Worm (Caenorhabditis elegans) whole organism, mixed stage, embryonic: ENCODE results near the gene ZK792.7.
A peak's percentile ranks its signal among the peaks of the same experiment; 100 is the strongest.

Experiments
- M03D4.4 ChIP-seq: sonication (generic microtip); optimal IDR thresholded peaks from 2 replicates; lab custom pipeline; 2017; ENCODE audit warnings: mild to moderate bottlenecking, missing genetic modification characterization, missing compliant biosample characterization
- blmp-1 ChIP-seq: fragments of 150-350 bp; optimal IDR thresholded peaks from 2 replicates; lab custom pipeline; 2014; ENCODE audit warnings: missing biosample characterization, missing genetic modification characterization
- ceh-39 ChIP-seq: fragments of 150-350 bp; optimal IDR thresholded peaks from 2 replicates; lab custom pipeline; 2014; ENCODE audit warnings: missing biosample characterization, missing genetic modification characterization
- ceh-43 ChIP-seq: fragments of 200-800 bp; sonication (Bioruptor generic); optimal IDR thresholded peaks from 2 replicates; lab custom pipeline; 2018; ENCODE audit warnings: mild to moderate bottlenecking, missing genetic modification characterization, moderate library complexity, missing compliant biosample characterization
- ceh-83 ChIP-seq: fragments of 200-800 bp; sonication (Bioruptor generic); optimal IDR thresholded peaks from 2 replicates; lab custom pipeline; 2018; ENCODE audit warnings: mild to moderate bottlenecking, missing genetic modification characterization, missing compliant biosample characterization
- ces-1 ChIP-seq: fragments of 150-350 bp; optimal IDR thresholded peaks from 2 replicates; lab custom pipeline; 2014; ENCODE audit warnings: missing biosample characterization, missing genetic modification reagents, missing genetic modification characterization
- cnd-1 ChIP-seq: fragments of 200-800 bp; sonication (Bioruptor generic); optimal IDR thresholded peaks from 2 replicates; lab custom pipeline; 2018; ENCODE audit warnings: mild to moderate bottlenecking, missing genetic modification characterization, missing compliant biosample characterization
- drap-1 ChIP-seq: fragments of 200-800 bp; sonication (Bioruptor generic); optimal IDR thresholded peaks from 3 replicates; lab custom pipeline; 2018; ENCODE audit warnings: mild to moderate bottlenecking, missing genetic modification characterization, missing compliant biosample characterization
- elt-3 ChIP-seq: fragments of 150-350 bp; optimal IDR thresholded peaks from 2 replicates; lab custom pipeline; 2014; ENCODE audit warnings: missing biosample characterization, missing genetic modification characterization
- flh-1 ChIP-seq: fragments of 200-800 bp; sonication (Bioruptor generic); optimal IDR thresholded peaks from 2 replicates; lab custom pipeline; 2018; ENCODE audit warnings: mild to moderate bottlenecking, missing genetic modification characterization, moderate library complexity, missing compliant biosample characterization
- ham-2 ChIP-seq: fragments of 200-800 bp; sonication (Bioruptor generic); optimal IDR thresholded peaks from 2 replicates; lab custom pipeline; 2018; ENCODE audit warnings: mild to moderate bottlenecking, missing genetic modification characterization, missing compliant biosample characterization
- hlh-1 ChIP-seq: fragments of 150-350 bp; optimal IDR thresholded peaks from 2 replicates; lab custom pipeline; 2014; ENCODE audit warnings: missing biosample characterization, missing genetic modification reagents, missing genetic modification characterization
- lin-13 ChIP-seq: fragments of 150-350 bp; optimal IDR thresholded peaks from 2 replicates; lab custom pipeline; 2014; ENCODE audit warnings: missing biosample characterization, missing genetic modification characterization
- lin-32 ChIP-seq: fragments of 200-800 bp; sonication (Bioruptor generic); optimal IDR thresholded peaks from 2 replicates; lab custom pipeline; 2018; ENCODE audit warnings: mild to moderate bottlenecking, missing genetic modification characterization, missing compliant biosample characterization
- lsy-2 ChIP-seq: fragments of 150-350 bp; optimal IDR thresholded peaks from 2 replicates; lab custom pipeline; 2014; ENCODE audit warnings: missing biosample characterization, missing genetic modification characterization
- mab-5 ChIP-seq: fragments of 150-350 bp; optimal IDR thresholded peaks from 2 replicates; lab custom pipeline; 2014; ENCODE audit warnings: missing biosample characterization, missing genetic modification characterization
- mep-1 ChIP-seq: fragments of 150-350 bp; optimal IDR thresholded peaks from 2 replicates; lab custom pipeline; 2017; ENCODE audit warnings: missing biosample characterization, missing genetic modification reagents, missing genetic modification characterization, inconsistent platforms
- mls-2 ChIP-seq: sonication (generic microtip); optimal IDR thresholded peaks from 2 replicates; lab custom pipeline; 2016; ENCODE audit warnings: mild to moderate bottlenecking, missing genetic modification characterization, moderate library complexity, missing compliant biosample characterization
- nhr-2 ChIP-seq: fragments of 150-350 bp; optimal IDR thresholded peaks from 2 replicates; lab custom pipeline; 2014; ENCODE audit warnings: missing biosample characterization, missing genetic modification characterization
- nhr-237 ChIP-seq: fragments of 150-350 bp; optimal IDR thresholded peaks from 2 replicates; lab custom pipeline; 2014; ENCODE audit warnings: missing biosample characterization, missing genetic modification characterization
- nhr-28 ChIP-seq: fragments of 150-350 bp; optimal IDR thresholded peaks from 2 replicates; lab custom pipeline; 2014; ENCODE audit warnings: missing biosample characterization, missing genetic modification characterization
- nhr-76 ChIP-seq: sonication (generic microtip); optimal IDR thresholded peaks from 2 replicates; lab custom pipeline; 2017; ENCODE audit warnings: missing biosample characterization, missing genetic modification characterization
- pha-4 ChIP-seq: fragments of 150-350 bp; optimal IDR thresholded peaks from 2 replicates; lab custom pipeline; 2018; ENCODE audit warnings: missing biosample characterization, missing genetic modification reagents, missing genetic modification characterization
- sem-2 ChIP-seq: fragments of 200-800 bp; sonication (Bioruptor generic); optimal IDR thresholded peaks from 2 replicates; lab custom pipeline; 2018; ENCODE audit warnings: mild to moderate bottlenecking, missing genetic modification characterization, missing compliant biosample characterization
- snpc-4 ChIP-seq: fragments of 150-350 bp; optimal IDR thresholded peaks from 2 replicates; lab custom pipeline; 2014; ENCODE audit warnings: missing biosample characterization, missing genetic modification characterization
- sptf-1 ChIP-seq: sonication (generic microtip); optimal IDR thresholded peaks from 2 replicates; lab custom pipeline; 2017; ENCODE audit warnings: mild to moderate bottlenecking, missing genetic modification characterization, moderate library complexity, missing compliant biosample characterization
- tbx-8 ChIP-seq: fragments of 200-800 bp; sonication (Bioruptor generic); optimal IDR thresholded peaks from 2 replicates; lab custom pipeline; 2018; ENCODE audit warnings: mild to moderate bottlenecking, missing genetic modification characterization, moderate library complexity, missing compliant biosample characterization
- unc-120 ChIP-seq: sonication (generic microtip); optimal IDR thresholded peaks from 2 replicates; lab custom pipeline; 2017; ENCODE audit warnings: missing genetic modification characterization, missing compliant biosample characterization; ENCODE audit not compliant: poor library complexity, severe bottlenecking
- unc-39 ChIP-seq: fragments of 150-350 bp; optimal IDR thresholded peaks from 2 replicates; lab custom pipeline; 2014; ENCODE audit warnings: missing biosample characterization, missing genetic modification characterization
- unc-62 ChIP-seq: fragments of 150-350 bp; optimal IDR thresholded peaks from 2 replicates; lab custom pipeline; 2014; ENCODE audit warnings: missing biosample characterization, missing genetic modification reagents, missing genetic modification characterization
- ztf-11 ChIP-seq: fragments of 150-350 bp; optimal IDR thresholded peaks from 2 replicates; lab custom pipeline; 2014; ENCODE audit warnings: missing biosample characterization, missing genetic modification characterization

ZK792.7 gene

DNA sequence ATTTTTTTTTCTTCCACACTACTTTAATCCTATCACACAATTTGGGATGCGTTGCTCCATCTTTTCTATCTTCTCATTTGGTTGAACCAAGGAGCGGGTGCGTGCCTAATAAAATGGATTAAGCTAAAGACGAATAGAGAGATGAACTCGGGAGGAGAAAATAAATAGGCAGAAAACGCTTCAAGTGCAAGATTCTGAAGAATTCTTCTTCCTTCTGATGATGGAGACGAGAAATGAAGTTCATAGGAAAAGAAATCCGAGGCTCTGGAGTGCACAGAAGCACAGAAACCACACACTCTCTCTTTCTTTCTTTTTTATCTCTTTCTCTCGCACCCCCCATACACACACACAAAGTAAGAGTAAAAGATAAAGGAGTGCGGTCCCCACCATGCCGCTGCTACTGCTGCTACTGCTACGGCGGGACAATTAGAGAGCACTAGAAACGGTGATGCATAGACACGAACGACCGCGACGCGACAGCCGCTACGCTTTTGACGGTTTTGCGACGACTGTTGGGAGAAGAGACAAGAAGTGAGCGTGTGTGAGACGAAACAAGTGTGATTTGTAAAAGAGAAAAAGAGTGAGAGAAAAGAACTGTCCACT is 2.1 kb upstream of the ZK792.7 start:
- peak; percentile 67 for TF ChIP-seq mep-1 (tag; lab: Kevin White, UChicago)
- peak; percentile 99 for TF ChIP-seq ces-1 (GFP tag; lab: Kevin White, UChicago)
- TF ChIP-seq nhr-2 (tag; lab: Kevin White, UChicago): peak; percentile 1
- TF ChIP-seq blmp-1 (tag; lab: Kevin White, UChicago): peak; percentile 36
- no peak for TF ChIP-seq sem-2 (GFP tag; lab: Kevin White, UChicago)
- peak; percentile 18 for TF ChIP-seq ceh-43 (GFP tag; lab: Kevin White, UChicago)
- TF ChIP-seq drap-1 (GFP tag; lab: Kevin White, UChicago): peak; percentile 44
- TF ChIP-seq unc-62: peak; percentile 81
- peak; percentile 72 for TF ChIP-seq cnd-1 (tag; lab: Kevin White, UChicago)
- TF ChIP-seq hlh-1 (tag; lab: Kevin White, UChicago): peak; percentile 73
- TF ChIP-seq nhr-28 (tag; lab: Kevin White, UChicago): no peak
- TF ChIP-seq nhr-237: peak; percentile 70
- peak; percentile 28 for TF ChIP-seq sptf-1
- TF ChIP-seq ham-2 (GFP tag; lab: Kevin White, UChicago): peak; percentile 97
- no peak for TF ChIP-seq snpc-4 (tag; lab: Kevin White, UChicago)
- no peak for TF ChIP-seq ceh-83 (GFP tag; lab: Kevin White, UChicago)
- TF ChIP-seq unc-120 (tag; lab: Kevin White, UChicago): peak; percentile 88
- peak; percentile 60 for TF ChIP-seq mls-2
- TF ChIP-seq M03D4.4 (tag; lab: Kevin White, UChicago): peak; percentile 64
- no peak for TF ChIP-seq lin-32 (GFP tag; lab: Kevin White, UChicago)
- TF ChIP-seq pha-4: peak; percentile 49
- peak; percentile 39 for TF ChIP-seq tbx-8 (GFP tag; lab: Kevin White, UChicago)
- peak; percentile 23 for TF ChIP-seq lsy-2
- TF ChIP-seq elt-3 (tag; lab: Kevin White, UChicago): no peak
- TF ChIP-seq ceh-39: peak; percentile 46
- no peak for TF ChIP-seq lin-13 (tag; lab: Kevin White, UChicago)
- no peak for TF ChIP-seq mab-5
- TF ChIP-seq ztf-11 (tag; lab: Kevin White, UChicago): no peak

DNA sequence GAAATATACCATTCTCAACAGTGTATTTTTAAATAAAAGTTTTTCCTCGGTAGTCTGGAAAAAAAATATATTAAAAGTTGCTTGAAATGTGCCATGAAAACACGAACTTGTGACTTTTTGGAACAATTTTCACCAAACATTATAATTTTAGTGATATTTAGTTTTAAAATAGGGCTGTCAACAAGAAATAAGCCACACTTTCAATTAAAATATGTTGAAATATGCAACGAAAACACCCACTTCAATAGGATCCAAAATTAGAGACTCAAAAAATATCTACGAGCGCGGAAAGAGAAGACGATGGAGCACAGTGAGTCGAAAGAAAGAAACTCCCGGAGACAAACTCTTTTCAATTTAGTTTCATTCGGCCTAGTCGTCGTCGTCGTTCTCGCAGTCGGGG is 750 bp upstream of the ZK792.7 start, which contains the start of gene ZK792.12:
TSS of gene ZK792.12 (plus strand) at position 301 of the 400 bp plus-strand sequence.
- no peak for TF ChIP-seq ceh-43 (GFP tag; lab: Kevin White, UChicago)
- TF ChIP-seq nhr-237: no peak
- TF ChIP-seq elt-3 (tag; lab: Kevin White, UChicago): no peak
- TF ChIP-seq blmp-1 (tag; lab: Kevin White, UChicago): no peak
- no peak for TF ChIP-seq lin-32 (GFP tag; lab: Kevin White, UChicago)
- no peak for TF ChIP-seq ceh-39
- no peak for TF ChIP-seq hlh-1 (tag; lab: Kevin White, UChicago)
- no peak for TF ChIP-seq unc-62
- no peak for TF ChIP-seq flh-1
- TF ChIP-seq nhr-76: no peak

DNA sequence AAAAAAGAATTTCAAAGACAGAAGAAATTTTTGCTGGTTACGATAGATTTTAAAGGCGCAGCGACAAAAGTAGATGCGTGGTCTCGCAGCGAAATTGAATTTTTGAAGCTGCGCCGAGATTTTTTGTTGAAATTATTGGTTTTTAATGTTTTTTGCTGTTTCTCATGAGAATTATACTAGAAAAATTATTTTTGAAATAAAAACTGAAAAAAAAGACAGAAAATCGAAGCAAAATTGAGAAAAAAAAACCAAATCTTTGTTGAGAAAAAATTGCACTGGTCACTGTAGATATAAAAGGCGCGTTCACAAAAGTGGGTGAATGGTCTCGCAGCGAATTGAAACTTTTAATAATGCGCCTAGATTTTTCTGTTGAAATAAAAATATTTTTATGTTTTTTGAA is 1.4 kb downstream of the ZK792.7 start:
- TF ChIP-seq elt-3 (tag; lab: Kevin White, UChicago) (no peak), ztf-11 (tag; lab: Kevin White, UChicago) (no peak), unc-39 (no peak), lsy-2 (no peak), ceh-39 (no peak)

DNA sequence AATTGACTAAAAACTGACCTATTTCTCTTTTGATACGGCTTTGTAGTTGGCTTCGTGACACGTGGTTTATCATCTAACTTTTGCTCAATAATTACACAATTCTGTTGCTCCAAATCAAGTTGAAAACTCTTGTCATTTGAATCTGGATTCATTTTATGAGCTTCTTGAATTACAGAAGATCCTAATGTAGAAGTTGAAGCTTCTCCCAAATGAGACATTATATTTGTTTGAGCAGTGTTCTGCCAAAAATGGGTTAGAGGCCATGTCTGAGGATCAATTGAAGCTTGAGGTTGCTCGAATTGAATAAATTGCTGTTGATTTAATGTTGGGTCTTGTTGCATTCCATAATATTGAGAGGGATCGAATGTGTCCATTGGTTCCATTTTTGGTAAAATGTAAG is 3.3 kb downstream of the ZK792.7 start:
- TF ChIP-seq unc-39 (no peak), blmp-1 (tag; lab: Kevin White, UChicago) (peak; percentile 18), hlh-1 (tag; lab: Kevin White, UChicago) (no peak)

DNA sequence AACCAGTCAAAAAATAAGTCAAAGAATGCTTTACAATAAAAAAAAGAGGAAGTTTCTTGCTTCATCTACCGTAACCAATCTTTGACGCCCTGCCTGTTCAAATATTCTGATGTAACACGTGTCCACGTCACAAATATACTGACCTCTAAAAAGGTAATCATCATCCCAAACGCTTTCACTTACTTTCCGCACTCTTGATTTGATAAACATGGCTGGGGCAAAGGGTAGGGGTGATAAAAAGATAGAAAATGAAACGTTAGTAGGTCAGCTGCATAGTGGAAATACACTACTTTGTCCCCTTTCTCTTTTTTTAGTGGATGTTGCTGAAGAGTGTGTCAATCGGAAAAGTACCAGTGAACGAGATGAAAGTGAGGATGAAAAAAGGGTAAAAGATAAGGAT is 5.9 kb downstream of the ZK792.7 start:
- TF ChIP-seq mab-5 (no peak), blmp-1 (tag; lab: Kevin White, UChicago) (peak; percentile 83), snpc-4 (tag; lab: Kevin White, UChicago) (no peak), ceh-39 (no peak)
- TF ChIP-seq, all 35 proteins: peak for 1
